Fruit fly (Drosophila melanogaster) whole organism, wandering third instar larva: Measurements from ENCODE around the gene CG8086.

Source experiments
- Abd-B ChIP-seq: fragments of >200 bp; optimal IDR thresholded peaks from 2 replicates; lab custom pipeline; 2017; ENCODE audit warnings: missing biosample characterization, missing genetic modification characterization
- CG32264 ChIP-seq: fragments of 200-800 bp; sonication (Bioruptor generic); optimal IDR thresholded peaks from 2 replicates; lab custom pipeline; 2016; ENCODE audit warnings: missing biosample characterization, missing genetic modification characterization
- CG9705 ChIP-seq: fragments of 200-800 bp; sonication (Bioruptor generic); optimal IDR thresholded peaks from 2 replicates; lab custom pipeline; 2018; ENCODE audit warnings: missing biosample characterization, mild to moderate bottlenecking, missing genetic modification characterization
- CrebA ChIP-seq: fragments of 200-800 bp; sonication (Bioruptor generic); optimal IDR thresholded peaks from 2 replicates; lab custom pipeline; 2016; ENCODE audit warnings: missing biosample characterization, mild to moderate bottlenecking, missing genetic modification characterization, borderline replicate concordance
- Dfd ChIP-seq: fragments of >200 bp; optimal IDR thresholded peaks from 2 replicates; lab custom pipeline; 2017; ENCODE audit warnings: missing biosample characterization, missing genetic modification characterization
- Dif ChIP-seq: fragments of 200-275, 200-300 bp; sonication (Bioruptor generic); optimal IDR thresholded peaks from 2 replicates; lab custom pipeline; 2018; ENCODE audit warnings: missing biosample characterization, missing genetic modification characterization; ENCODE audit not compliant: partially characterized antibody
- GATAd ChIP-seq: sonication (Bioruptor generic); optimal IDR thresholded peaks from 2 replicates; lab custom pipeline; 2016; ENCODE audit warnings: missing biosample characterization, missing genetic modification characterization
- HLH106 ChIP-seq: fragments of 200-800 bp; optimal IDR thresholded peaks from 3 replicates; lab custom pipeline; 2019; ENCODE audit warnings: missing biosample characterization, mild to moderate bottlenecking, missing genetic modification characterization, moderate library complexity
- Hnf4 ChIP-seq: fragments of 200-800 bp; sonication (Bioruptor generic); optimal IDR thresholded peaks from 2 replicates; lab custom pipeline; 2016; ENCODE audit warnings: missing biosample characterization, mild to moderate bottlenecking, missing genetic modification characterization
- Hr78 ChIP-seq: fragments of >200 bp; optimal IDR thresholded peaks from 2 replicates; lab custom pipeline; 2017; ENCODE audit warnings: missing biosample characterization, missing genetic modification characterization
- Hr83 ChIP-seq: fragments of 200-300 bp; sonication (Bioruptor generic); optimal IDR thresholded peaks from 2 replicates; lab custom pipeline; 2016; ENCODE audit warnings: missing biosample characterization, mild to moderate bottlenecking, missing genetic modification characterization, moderate library complexity; ENCODE audit not compliant: poor library complexity, severe bottlenecking
- Jra ChIP-seq: sonication (Bioruptor generic); optimal IDR thresholded peaks from 2 replicates; lab custom pipeline; 2016; ENCODE audit warnings: missing biosample characterization, missing genetic modification characterization
- Myc ChIP-seq: fragments of >200 bp; optimal IDR thresholded peaks from 2 replicates; lab custom pipeline; 2017
- N ChIP-seq: fragments of >200 bp; optimal IDR thresholded peaks from 2 replicates; lab custom pipeline; 2018; ENCODE audit warnings: missing biosample characterization, missing external identifiers, missing genetic modification characterization
- OdsH ChIP-seq: fragments of 200-800 bp; sonication (Bioruptor generic); optimal IDR thresholded peaks from 2 replicates; lab custom pipeline; 2016; ENCODE audit warnings: missing biosample characterization, mild to moderate bottlenecking, missing genetic modification characterization
- Sp1 ChIP-seq: fragments of 200-800 bp; sonication (Bioruptor generic); optimal IDR thresholded peaks from 3 replicates; lab custom pipeline; 2019; ENCODE audit warnings: missing biosample characterization, mild to moderate bottlenecking, missing genetic modification characterization, moderate library complexity
- Vsx2 ChIP-seq: fragments of 200-300, 225-300 bp; sonication (Bioruptor generic); optimal IDR thresholded peaks from 2 replicates; lab custom pipeline; 2018; ENCODE audit warnings: missing biosample characterization, missing genetic modification characterization; ENCODE audit not compliant: partially characterized antibody
- br ChIP-seq: fragments of 200-800 bp; sonication (Bioruptor generic); optimal IDR thresholded peaks from 2 replicates; lab custom pipeline; 2016; ENCODE audit warnings: missing biosample characterization, missing genetic modification characterization
- brk ChIP-seq: fragments of 200-800 bp; sonication (Bioruptor generic); optimal IDR thresholded peaks from 2 replicates; lab custom pipeline; 2016; ENCODE audit warnings: missing biosample characterization, mild to moderate bottlenecking, missing genetic modification characterization
- dl ChIP-seq, 2 experiments: fragments of 175-275, 200-275 bp in 1 of 2; fragments of 200-275 bp in 1 of 2; sonication (Bioruptor generic); optimal IDR thresholded peaks; lab custom pipeline; 2018; ENCODE audit warnings: mild to moderate bottlenecking in 2 of 2, missing biosample characterization in 2 of 2, missing genetic modification characterization in 2 of 2, moderate library complexity in 2 of 2; ENCODE audit not compliant: partially characterized antibody in 2 of 2, insufficient read depth in 1 of 2
- dmrt93B ChIP-seq: fragments of 200-800 bp; sonication (Bioruptor generic); optimal IDR thresholded peaks from 2 replicates; lab custom pipeline; 2018; ENCODE audit warnings: missing biosample characterization, mild to moderate bottlenecking, missing genetic modification characterization
- dsf ChIP-seq: sonication (Bioruptor generic); optimal IDR thresholded peaks from 2 replicates; lab custom pipeline; 2016; ENCODE audit warnings: missing biosample characterization, missing genetic modification characterization, borderline replicate concordance
- ey ChIP-seq: fragments of 200-800 bp; sonication (Bioruptor generic); optimal IDR thresholded peaks from 2 replicates; lab custom pipeline; 2016; ENCODE audit warnings: missing biosample characterization, missing genetic modification characterization
- foxo ChIP-seq, 2 experiments: fragments of 200-800 bp; sonication (Bioruptor generic); optimal IDR thresholded peaks; 2 replicates in 1 of 2; 3 replicates in 1 of 2; lab custom pipeline; 2016 to 2017; ENCODE audit warnings: missing biosample characterization in 2 of 2, missing genetic modification characterization in 2 of 2
- fru ChIP-seq: fragments of 200-800 bp; sonication (Bioruptor generic); optimal IDR thresholded peaks from 3 replicates; lab custom pipeline; 2016; ENCODE audit warnings: missing biosample characterization, mild to moderate bottlenecking, missing genetic modification characterization
- h ChIP-seq: fragments of 200-800 bp; sonication (Bioruptor generic); optimal IDR thresholded peaks from 3 replicates; lab custom pipeline; 2016; ENCODE audit warnings: missing biosample characterization, mild to moderate bottlenecking, missing genetic modification characterization
- jim ChIP-seq: fragments of 175-275, 200-325 bp; sonication (Bioruptor generic); optimal IDR thresholded peaks from 2 replicates; lab custom pipeline; 2016; ENCODE audit warnings: missing biosample characterization, mild to moderate bottlenecking, missing genetic modification characterization
- pan ChIP-seq: fragments of >200 bp; optimal IDR thresholded peaks from 2 replicates; lab custom pipeline; 2017
- psq ChIP-seq: fragments of 200-800 bp; sonication (Bioruptor generic); optimal IDR thresholded peaks from 3 replicates; lab custom pipeline; 2017; ENCODE audit warnings: missing biosample characterization, mild to moderate bottlenecking, missing genetic modification characterization, moderate library complexity
- rgr ChIP-seq: fragments of 200-800 bp; sonication (Bioruptor generic); optimal IDR thresholded peaks from 3 replicates; lab custom pipeline; 2016; ENCODE audit warnings: missing biosample characterization, mild to moderate bottlenecking, missing genetic modification characterization
- sage ChIP-seq: fragments of 200-800 bp; sonication (Bioruptor generic); optimal IDR thresholded peaks from 2 replicates; lab custom pipeline; 2016; ENCODE audit warnings: missing biosample characterization, mild to moderate bottlenecking, missing genetic modification characterization
- sv ChIP-seq: fragments of 200-800 bp; sonication (Bioruptor generic); optimal IDR thresholded peaks from 3 replicates; lab custom pipeline; 2016; ENCODE audit warnings: missing biosample characterization, missing genetic modification characterization
- tai ChIP-seq: sonication (Bioruptor generic); optimal IDR thresholded peaks from 2 replicates; lab custom pipeline; 2016; ENCODE audit warnings: missing biosample characterization, missing genetic modification characterization
- woc ChIP-seq: sonication (Bioruptor generic); optimal IDR thresholded peaks from 2 replicates; lab custom pipeline; 2016; ENCODE audit warnings: missing biosample characterization, mild to moderate bottlenecking, missing genetic modification characterization

The CG8086 gene

DNA sequence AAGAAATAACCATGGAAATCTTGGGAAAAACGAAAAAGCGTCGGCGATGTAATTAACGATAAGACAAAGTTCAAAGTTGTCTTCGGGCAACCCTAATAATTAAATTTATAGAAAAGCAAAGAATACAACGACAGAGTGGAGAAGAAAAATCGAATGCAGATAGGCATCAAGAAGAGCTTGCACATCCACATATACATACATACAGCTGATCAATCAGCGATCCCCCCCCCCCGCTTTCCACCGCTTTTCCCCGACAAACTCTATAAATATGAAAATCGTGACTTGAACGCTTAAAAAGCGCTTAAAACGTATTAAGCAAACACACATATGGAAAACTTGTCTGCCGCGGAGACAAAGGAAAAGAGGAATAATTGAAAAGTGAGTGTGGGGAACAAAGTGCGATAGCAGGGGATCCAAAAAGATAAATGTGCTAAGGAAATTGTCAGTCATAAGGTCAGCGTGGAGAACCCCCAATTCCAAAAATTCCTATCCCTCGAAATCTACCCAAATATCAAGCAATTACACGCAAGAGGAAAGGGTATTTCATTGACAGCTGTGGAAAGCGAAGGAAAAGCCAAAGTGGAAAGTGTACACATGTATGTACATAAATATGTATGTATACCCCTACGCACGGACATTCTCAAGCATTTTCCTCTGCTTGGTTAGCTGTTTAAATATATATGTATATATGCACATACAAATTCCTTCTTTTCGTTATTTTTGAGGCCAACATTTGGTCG is 32.2 kb upstream of the CG8086 start:
- TF ChIP-seq Dfd (no peak), Hnf4 (GFP tag; lab: Kevin White, UChicago) (no peak), psq (GFP tag; lab: Kevin White, UChicago) (no peak), HLH106 (no peak), ey (GFP tag; lab: Kevin White, UChicago) (no peak), fru (GFP tag; lab: Kevin White, UChicago) (no peak), CG32264 (GFP tag; lab: Kevin White, UChicago) (no peak), jim (GFP tag; lab: Kevin White, UChicago) (no peak), GATAd (GFP tag; lab: Kevin White, UChicago) (no peak), Jra (GFP tag; lab: Kevin White, UChicago) (no peak)
- TF ChIP-seq, all 38 proteins: peak for 0

DNA sequence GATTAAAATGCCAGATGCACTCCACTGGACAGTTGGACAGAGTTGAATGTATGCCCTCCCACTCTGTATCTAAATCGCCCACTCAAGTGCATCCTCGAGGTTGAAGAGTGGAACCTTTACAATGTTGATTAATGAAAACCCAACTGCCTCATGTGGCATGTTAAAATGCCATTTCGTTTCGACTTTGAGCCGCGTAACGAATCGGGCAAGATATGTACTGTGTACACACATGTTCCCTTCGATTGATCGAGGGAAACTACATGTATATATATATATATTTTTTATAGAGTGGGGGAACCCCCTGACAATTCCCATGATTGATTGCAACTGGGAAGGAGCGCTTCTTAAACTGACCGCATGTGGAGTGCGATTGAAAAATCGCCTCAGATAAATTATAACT is 30.8 kb upstream of the CG8086 start:
- TF ChIP-seq Hr78 (GFP tag; lab: Kevin White, UChicago): no peak
- no peak for TF ChIP-seq pan (lab: Kevin White, UChicago)
- TF ChIP-seq Hnf4 (GFP tag; lab: Kevin White, UChicago): no peak
- no peak for TF ChIP-seq woc (GFP tag; lab: Kevin White, UChicago)
- TF ChIP-seq br (GFP tag; lab: Kevin White, UChicago): no peak
- TF ChIP-seq dl (GFP tag; optimal IDR thresholded peaks at IDR 0.05; lab: Kevin White, UChicago; ENCODE audit: insufficient read depth in 1 of 2, partially characterized antibody in 2 of 2): no peak
- TF ChIP-seq Myc: no peak
- no peak for TF ChIP-seq CrebA (GFP tag; lab: Kevin White, UChicago)
- no peak for TF ChIP-seq dmrt93B (GFP tag; lab: Kevin White, UChicago)
- no peak for TF ChIP-seq Hr83 (GFP tag; lab: Kevin White, UChicago)
- TF ChIP-seq tai (GFP tag; lab: Kevin White, UChicago): no peak
- TF ChIP-seq Vsx2 (GFP tag; lab: Kevin White, UChicago): no peak
- no peak for TF ChIP-seq Dif (GFP tag; lab: Kevin White, UChicago)
- no peak for TF ChIP-seq Abd-B (GFP tag; lab: Kevin White, UChicago)
- TF ChIP-seq CG9705 (GFP tag; lab: Kevin White, UChicago): no peak
- no peak for TF ChIP-seq Sp1 (GFP tag; lab: Kevin White, UChicago)
- TF ChIP-seq jim (GFP tag; lab: Kevin White, UChicago): no peak

DNA sequence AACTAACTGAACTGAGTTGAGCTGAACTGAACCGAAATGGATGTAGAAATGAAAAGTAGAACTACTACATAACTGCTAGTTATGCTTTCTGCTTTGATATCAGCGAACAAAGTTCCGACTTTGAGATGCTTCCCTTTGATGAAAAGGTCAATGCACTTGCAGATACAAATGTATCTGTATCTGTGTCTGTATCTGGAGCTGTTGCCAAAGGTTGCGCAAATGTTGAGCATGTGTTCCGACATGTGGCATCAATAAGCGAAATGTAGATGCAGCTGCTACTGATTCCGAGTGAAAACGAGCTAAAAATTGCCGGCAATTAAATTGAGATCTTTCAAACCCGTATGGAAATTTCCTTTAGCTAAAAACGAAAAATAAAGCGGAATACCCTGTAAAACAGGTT is 29.3 kb upstream of the CG8086 start:
- no peak for TF ChIP-seq dmrt93B (GFP tag; lab: Kevin White, UChicago)
- no peak for TF ChIP-seq sv
- TF ChIP-seq GATAd (GFP tag; lab: Kevin White, UChicago): no peak
- TF ChIP-seq CG9705 (GFP tag; lab: Kevin White, UChicago): no peak
- no peak for TF ChIP-seq foxo (GFP tag; optimal IDR thresholded peaks at IDR 0.05; lab: Kevin White, UChicago)
- no peak for TF ChIP-seq sage
- no peak for TF ChIP-seq OdsH
- TF ChIP-seq Hnf4 (GFP tag; lab: Kevin White, UChicago): no peak
- TF ChIP-seq rgr (GFP tag; lab: Kevin White, UChicago): no peak
- no peak for TF ChIP-seq Jra (GFP tag; lab: Kevin White, UChicago)
- no peak for TF ChIP-seq dl (GFP tag; optimal IDR thresholded peaks at IDR 0.05; lab: Kevin White, UChicago; ENCODE audit: insufficient read depth in 1 of 2, partially characterized antibody in 2 of 2)
- no peak for TF ChIP-seq ey (GFP tag; lab: Kevin White, UChicago)
- no peak for TF ChIP-seq Myc

DNA sequence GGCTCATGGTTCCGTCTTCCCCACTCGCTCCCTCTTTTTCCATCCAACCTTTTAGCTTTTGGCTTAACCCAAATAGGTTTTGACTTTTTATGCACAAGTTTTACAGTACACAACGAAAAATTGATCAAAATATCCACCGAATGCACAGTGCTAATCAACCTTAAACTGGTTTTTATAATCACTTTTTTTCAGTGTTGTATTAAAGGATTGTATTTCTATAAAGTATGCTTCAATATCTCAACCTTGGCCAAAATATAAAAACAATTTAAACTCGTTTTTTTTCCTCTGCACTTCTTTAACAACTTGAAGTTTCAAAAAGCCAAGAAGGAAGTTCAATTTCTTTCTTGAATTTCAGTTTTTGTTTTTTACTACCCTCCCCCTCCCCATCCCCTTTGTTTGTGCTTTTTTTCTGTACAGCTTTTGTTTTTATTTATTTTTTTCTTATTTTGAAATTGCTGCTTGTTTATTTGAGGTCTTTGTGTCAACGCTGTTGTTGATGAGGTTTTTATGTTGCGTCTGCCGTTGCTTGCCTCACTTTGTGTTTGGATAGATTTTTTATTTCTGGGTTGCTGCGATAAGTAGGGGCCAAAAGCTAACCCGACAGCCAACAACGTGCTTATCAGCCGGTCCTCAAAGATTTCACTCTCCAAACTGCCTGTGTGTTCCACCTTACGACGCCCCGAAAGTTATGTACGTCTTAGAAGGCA is 27.8 kb upstream of the CG8086 start:
- TF ChIP-seq brk (GFP tag; lab: Kevin White, UChicago) (no peak), foxo (GFP tag; optimal IDR thresholded peaks at IDR 0.05; lab: Kevin White, UChicago) (peak in 1 of 2 experiments; percentile 3), Dfd (no peak), OdsH (no peak), dsf (GFP tag; lab: Kevin White, UChicago) (no peak), N (GFP tag; lab: Kevin White, UChicago) (no peak), Hnf4 (GFP tag; lab: Kevin White, UChicago) (no peak), h (GFP tag; lab: Kevin White, UChicago) (peak; percentile 7), Abd-B (GFP tag; lab: Kevin White, UChicago) (no peak)
